Worm (Caenorhabditis elegans) whole organism, L1 larva: ENCODE data around the gene txt-2.

Experiments
- C34B4.2 ChIP-seq: sonication (generic microtip); optimal IDR thresholded peaks from 2 replicates; lab custom pipeline; 2017; ENCODE audit warnings: mild to moderate bottlenecking, missing genetic modification characterization, missing compliant biosample characterization
- Y116A8C.19 ChIP-seq: sonication (generic microtip); optimal IDR thresholded peaks from 2 replicates; lab custom pipeline; 2016; ENCODE audit warnings: missing compliant biosample characterization, missing genetic modification characterization, borderline replicate concordance
- aha-1 ChIP-seq: fragments of 150-350 bp; optimal IDR thresholded peaks from 2 replicates; lab custom pipeline; 2014; ENCODE audit warnings: missing biosample characterization, missing genetic modification characterization
- alr-1 ChIP-seq: fragments of 200-800 bp; sonication (Bioruptor generic); optimal IDR thresholded peaks from 2 replicates; lab custom pipeline; 2018; ENCODE audit warnings: borderline replicate concordance, mild to moderate bottlenecking, missing genetic modification characterization, missing compliant biosample characterization
- aly-2 ChIP-seq: fragments of 150-350 bp; optimal IDR thresholded peaks from 2 replicates; lab custom pipeline; 2014; ENCODE audit warnings: missing biosample characterization, missing genetic modification characterization
- blmp-1 ChIP-seq: fragments of 150-350 bp; optimal IDR thresholded peaks from 2 replicates; lab custom pipeline; 2014; ENCODE audit warnings: missing biosample characterization, missing genetic modification characterization
- ceh-88 ChIP-seq: fragments of 200-800 bp; sonication (Bioruptor generic); IDR thresholded peaks from 2 replicates; pipeline ENCODE4 v1.3.6; 2022; ENCODE audit warnings: missing genetic modification characterization, missing compliant biosample characterization
- ceh-90 ChIP-seq: sonication (generic microtip); optimal IDR thresholded peaks from 2 replicates; lab custom pipeline; 2016; ENCODE audit warnings: missing genetic modification characterization, missing compliant biosample characterization
- efl-1 ChIP-seq, 4 experiments: fragments of 150-350 bp; optimal IDR thresholded peaks in 3 of 4; peaks in 1 of 4; 1 replicate in 1 of 4; 2 replicates in 3 of 4; lab custom pipeline; 2014; ENCODE audit warnings: missing biosample characterization in 2 of 4, missing genetic modification characterization in 2 of 4, missing genetic modification reagents in 2 of 4
- egl-13 ChIP-seq: sonication (generic microtip); optimal IDR thresholded peaks from 2 replicates; lab custom pipeline; 2016; ENCODE audit warnings: missing genotype, missing genetic modification reagents, missing genetic modification characterization, missing compliant biosample characterization
- egl-27 ChIP-seq, 2 experiments: fragments of 150-350 bp in 1 of 2; sonication (generic microtip); optimal IDR thresholded peaks; 3 replicates each; lab custom pipeline; 2017 to 2018; ENCODE audit warnings: missing biosample characterization in 2 of 2, missing genetic modification characterization in 2 of 2, missing genetic modification reagents in 2 of 2
- fkh-10 ChIP-seq: sonication (generic microtip); optimal IDR thresholded peaks from 2 replicates; lab custom pipeline; 2017; ENCODE audit warnings: missing biosample characterization, missing genetic modification reagents, missing genetic modification characterization
- fkh-4 ChIP-seq: sonication (generic microtip); optimal IDR thresholded peaks from 2 replicates; lab custom pipeline; 2016; ENCODE audit warnings: missing compliant biosample characterization, missing genetic modification characterization, borderline replicate concordance
- fos-1 ChIP-seq: fragments of 150-350 bp; optimal IDR thresholded peaks from 2 replicates; lab custom pipeline; 2014; ENCODE audit warnings: missing biosample characterization, missing genetic modification characterization
- grh-1 ChIP-seq: fragments of 200-800 bp; sonication (Bioruptor generic); IDR thresholded peaks from 2 replicates; pipeline ENCODE4 v1.3.6; 2022; ENCODE audit warnings: missing genetic modification reagents, missing genetic modification characterization, missing compliant biosample characterization
- hlh-4 ChIP-seq: sonication (generic microtip); optimal IDR thresholded peaks from 2 replicates; lab custom pipeline; 2016; ENCODE audit warnings: mild to moderate bottlenecking, missing genetic modification characterization, missing compliant biosample characterization
- irx-1 ChIP-seq: sonication (generic microtip); optimal IDR thresholded peaks from 2 replicates; lab custom pipeline; 2016; ENCODE audit warnings: missing genetic modification characterization, missing compliant biosample characterization
- isw-1 ChIP-seq: fragments of 200-800 bp; sonication (Bioruptor generic); IDR thresholded peaks from 2 replicates; pipeline ENCODE4 v1.3.6; 2022; ENCODE audit warnings: missing genetic modification characterization, missing compliant biosample characterization
- mdl-1 ChIP-seq, 2 experiments: fragments of 150-350 bp; optimal IDR thresholded peaks; 2 replicates each; lab custom pipeline; 2014 to 2017; ENCODE audit warnings: missing biosample characterization in 2 of 2, missing genetic modification characterization in 2 of 2, inconsistent platforms in 1 of 2
- mef-2 ChIP-seq: fragments of 150-350 bp; optimal IDR thresholded peaks from 2 replicates; lab custom pipeline; 2014; ENCODE audit warnings: missing biosample characterization, missing genetic modification characterization
- nhr-19 ChIP-seq: fragments of 200-800 bp; sonication (Bioruptor generic); conservative IDR thresholded peaks from 2 replicates; pipeline ENCODE4 v1.3.6; 2022; ENCODE audit warnings: missing genetic modification characterization, missing compliant biosample characterization
- nhr-20 ChIP-seq: sonication (generic microtip); optimal IDR thresholded peaks from 2 replicates; lab custom pipeline; 2016; ENCODE audit warnings: mild to moderate bottlenecking, missing genetic modification characterization, missing compliant biosample characterization
- nhr-28 ChIP-seq: fragments of 150-350 bp; optimal IDR thresholded peaks from 2 replicates; lab custom pipeline; 2014; ENCODE audit warnings: missing biosample characterization, missing genetic modification characterization
- nhr-85 ChIP-seq: sonication (generic microtip); peaks from one replicate; lab custom pipeline; 2016; ENCODE audit warnings: missing genetic modification characterization, inconsistent platforms, missing compliant biosample characterization
- nhr-90 ChIP-seq: sonication (generic microtip); optimal IDR thresholded peaks from 2 replicates; lab custom pipeline; 2016; ENCODE audit warnings: mild to moderate bottlenecking, missing genetic modification characterization, missing compliant biosample characterization; ENCODE audit not compliant: poor library complexity
- rnt-1 ChIP-seq: sonication (generic microtip); optimal IDR thresholded peaks from 2 replicates; lab custom pipeline; 2016; ENCODE audit warnings: mild to moderate bottlenecking, missing genetic modification characterization, moderate library complexity, missing compliant biosample characterization
- sox-4 ChIP-seq: sonication (generic microtip); optimal IDR thresholded peaks from 2 replicates; lab custom pipeline; 2016; ENCODE audit warnings: missing genetic modification characterization, missing compliant biosample characterization
- sptf-1 ChIP-seq: fragments of 150-350 bp; optimal IDR thresholded peaks from 2 replicates; lab custom pipeline; 2014; ENCODE audit warnings: missing biosample characterization, missing genetic modification characterization
- tlp-1 ChIP-seq: fragments of 150-350 bp; optimal IDR thresholded peaks from 2 replicates; lab custom pipeline; 2014; ENCODE audit warnings: missing biosample characterization, missing genetic modification characterization
- unc-30 ChIP-seq: sonication (generic microtip); optimal IDR thresholded peaks from 2 replicates; lab custom pipeline; 2017; ENCODE audit warnings: missing biosample characterization, missing genetic modification characterization
- unc-98 ChIP-seq: fragments of 200-800 bp; sonication (Bioruptor generic); IDR thresholded peaks from 2 replicates; pipeline ENCODE4 v1.3.6; 2022; ENCODE audit warnings: missing genetic modification characterization, missing compliant biosample characterization
- xbp-1 ChIP-seq: sonication (generic microtip); optimal IDR thresholded peaks from 2 replicates; lab custom pipeline; 2016; ENCODE audit warnings: missing genetic modification characterization, missing compliant biosample characterization
- ztf-11 ChIP-seq, 2 experiments: sonication (generic microtip); optimal IDR thresholded peaks; 2 replicates each; lab custom pipeline; 2016 to 2017; ENCODE audit warnings: missing genetic modification characterization in 2 of 2, missing biosample characterization in 1 of 2, missing compliant biosample characterization in 1 of 2

txt-2 gene

DNA sequence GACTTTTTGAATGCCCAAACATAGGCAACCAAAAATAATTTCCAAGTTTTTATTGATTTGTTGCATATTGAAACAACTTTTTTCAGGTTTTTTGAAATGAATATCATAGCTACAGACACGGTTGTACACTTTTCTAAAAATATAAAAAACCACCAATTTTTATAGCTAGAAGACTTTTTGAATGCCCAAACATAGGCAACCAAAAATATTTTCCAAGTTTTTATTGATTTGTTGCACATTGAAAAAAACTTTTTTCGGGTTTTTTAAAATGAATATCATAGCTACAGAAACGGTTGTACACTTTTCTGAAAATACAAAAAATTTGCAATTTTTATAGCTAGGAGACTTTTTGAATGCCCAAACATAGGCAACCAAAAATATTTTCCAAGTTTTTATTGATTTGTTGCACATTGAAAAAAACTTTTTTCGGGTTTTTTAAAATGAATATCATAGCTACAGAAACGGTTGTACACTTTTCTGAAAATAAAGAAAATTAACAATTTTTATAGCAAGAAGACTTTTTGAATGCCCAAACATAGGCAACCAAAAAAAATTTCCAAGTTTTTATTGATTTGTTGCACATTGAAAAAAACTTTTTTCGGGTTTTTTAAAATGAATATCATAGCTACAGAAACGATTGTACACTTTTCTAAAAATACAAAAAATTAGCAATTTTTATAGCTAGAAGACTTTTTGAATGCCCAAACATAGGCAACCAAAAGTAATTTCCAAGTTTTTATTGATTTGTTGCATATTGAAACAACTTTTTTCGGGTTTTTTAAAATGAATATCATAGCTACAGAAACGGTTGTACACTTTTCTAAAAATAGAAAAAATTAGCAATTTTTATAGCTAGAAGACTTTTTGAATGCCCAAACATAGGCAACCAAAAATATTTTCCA is 25.0 kb upstream of the txt-2 start:
- TF ChIP-seq hlh-4 (tag; lab: Kevin White, UChicago) (peak; percentile 64), sox-4 (peak; percentile 93), irx-1 (tag; lab: Kevin White, UChicago) (peak; percentile 87), fkh-4 (tag; lab: Kevin White, UChicago) (peak; percentile 66), nhr-28 (tag; lab: Kevin White, UChicago) (peak; percentile 40), ceh-90 (peak; percentile 69), aly-2 (tag; lab: Kevin White, UChicago) (peak; percentile 36), Y116A8C.19 (peak; percentile 62), sptf-1 (peak; percentile 44), ztf-11 (tag; optimal IDR thresholded peaks at IDR 0.05; lab: Kevin White, UChicago) (peak; percentile 32 to 81), unc-30 (tag; lab: Kevin White, UChicago) (peak; percentile 3), mef-2 (tag; lab: Kevin White, UChicago) (peak; percentile 40)

ce11 chrV:260334-260733 is 20.0 kb upstream of the txt-2 start:
- TF ChIP-seq egl-13: no peak
- TF ChIP-seq nhr-90 (tag; lab: Kevin White, UChicago): peak; percentile 18
- no peak for TF ChIP-seq fos-1 (tag; lab: Kevin White, UChicago)
- TF ChIP-seq nhr-19 (GFP tag; lab: Robert Waterston, UW): no peak
- peak; percentile 7 for TF ChIP-seq nhr-20
- no peak for TF ChIP-seq mdl-1 (tag; optimal IDR thresholded peaks at IDR 0.05; lab: Kevin White, UChicago)
- no peak for TF ChIP-seq unc-98
- TF ChIP-seq blmp-1 (tag; lab: Kevin White, UChicago): peak; percentile 81
- no peak for TF ChIP-seq alr-1 (tag; lab: Kevin White, UChicago)
- no peak for TF ChIP-seq C34B4.2
- TF ChIP-seq rnt-1 (tag; lab: Kevin White, UChicago): no peak
- no peak for TF ChIP-seq efl-1 (optimal IDR thresholded peaks at IDR 0.05; lab: Kevin White, UChicago)
- TF ChIP-seq efl-1 (GFP tag; optimal IDR thresholded peaks at IDR 0.05 in 1 of 2; lab: Kevin White, UChicago): peak in 1 of 2 experiments; percentile 89
- no peak for TF ChIP-seq fkh-10 (GFP tag; lab: Kevin White, UChicago)
- peak; percentile 82 for TF ChIP-seq nhr-85 (tag; lab: Kevin White, UChicago)
- TF ChIP-seq, all 84 proteins: peak for 5

ce11 chrV:258730-259129 is 18.4 kb upstream of the txt-2 start, which contains the start of gene nhr-204:
nhr-204 (minus strand) TSS chrV:258830.
- TF ChIP-seq egl-27 (tag; optimal IDR thresholded peaks at IDR 0.05; lab: Kevin White, UChicago) (no peak), Y116A8C.19 (no peak), isw-1 (no peak), ceh-88 (GFP tag; lab: Robert Waterston, UW) (no peak), nhr-20 (no peak), grh-1 (no peak), alr-1 (tag; lab: Kevin White, UChicago) (no peak), xbp-1 (tag; lab: Kevin White, UChicago) (no peak), aha-1 (tag; lab: Kevin White, UChicago) (no peak), sox-4 (no peak)
- TF ChIP-seq, all 84 proteins: peak for 0

DNA sequence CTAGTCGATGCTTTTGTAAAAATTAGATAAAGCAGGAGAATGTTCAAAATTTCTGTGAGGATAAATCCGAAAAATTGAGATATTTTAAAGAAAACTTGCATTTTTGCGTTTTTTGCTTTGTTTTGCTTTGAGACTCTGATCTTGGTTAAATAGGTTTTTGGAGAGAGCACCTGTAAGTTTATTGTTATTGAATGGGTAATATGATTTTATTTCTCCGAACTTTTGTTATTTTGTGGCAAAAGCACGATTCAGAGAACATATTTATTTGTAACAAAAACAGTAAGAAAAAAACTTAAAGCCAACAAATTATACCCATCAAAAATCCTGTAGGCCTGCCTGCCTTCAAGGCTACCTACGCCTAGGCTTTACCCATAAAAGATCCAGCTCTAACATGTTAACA is 14.3 kb upstream of the txt-2 start, which contains the start of gene str-121:
Gene str-121, minus strand, starts transcription at position 101 of the 400 bp plus-strand sequence.
- TF ChIP-seq efl-1 (optimal IDR thresholded peaks at IDR 0.05; lab: Kevin White, UChicago) (no peak), efl-1 (GFP tag; optimal IDR thresholded peaks at IDR 0.05 in 1 of 2; lab: Kevin White, UChicago) (peak in 1 of 2 experiments; percentile 54), tlp-1 (tag; lab: Kevin White, UChicago) (no peak)
